Fruit fly (Drosophila melanogaster) whole organism, embryonic: ENCODE measurements around the gene sisA.

ENCODE experiments used
- Bgb ChIP-seq: fragments of 200-800 bp; sonication (Bioruptor generic); IDR thresholded peaks from 2 replicates; pipeline ENCODE4 v1.3.6; 2022; ENCODE audit warnings: missing biosample characterization, missing genetic modification characterization; ENCODE audit not compliant: partially characterized antibody
- BtbVII ChIP-seq: fragments of 200-800 bp; sonication (Bioruptor generic); optimal IDR thresholded peaks from 3 replicates; lab custom pipeline; 2017; ENCODE audit warnings: missing biosample characterization, mild to moderate bottlenecking, missing genetic modification characterization
- CG10209 ChIP-seq: fragments of 200-800 bp; sonication (Bioruptor generic); optimal IDR thresholded peaks from 3 replicates; lab custom pipeline; 2017; ENCODE audit warnings: missing biosample characterization, mild to moderate bottlenecking, missing genetic modification characterization, missing genetic modification reagents
- CG11696 ChIP-seq: fragments of 200-800 bp; sonication (Bioruptor generic); IDR thresholded peaks from 2 replicates; pipeline ENCODE4 v1.3.6; 2022; ENCODE audit warnings: missing biosample characterization, missing genetic modification characterization
- CG13894 ChIP-seq: fragments of 200-800 bp; sonication (Bioruptor generic); optimal IDR thresholded peaks from 3 replicates; lab custom pipeline; 2018; ENCODE audit warnings: missing biosample characterization, mild to moderate bottlenecking, missing genetic modification characterization, moderate library complexity
- CG14965 ChIP-seq: fragments of 200-800 bp; sonication (Bioruptor generic); optimal IDR thresholded peaks from 2 replicates; lab custom pipeline; 2016; ENCODE audit warnings: missing biosample characterization, missing genetic modification characterization, borderline replicate concordance
- CG15073 ChIP-seq: fragments of 200-800 bp; sonication (Bioruptor generic); optimal IDR thresholded peaks from 2 replicates; lab custom pipeline; 2016; ENCODE audit warnings: missing biosample characterization, missing genetic modification characterization
- CG1603 ChIP-seq: fragments of 200-800 bp; sonication (Bioruptor generic); optimal IDR thresholded peaks from 2 replicates; lab custom pipeline; 2019; ENCODE audit warnings: missing biosample characterization, mild to moderate bottlenecking, missing genetic modification characterization, moderate library complexity
- CG2678 ChIP-seq: fragments of 200-800 bp; sonication (Bioruptor generic); optimal IDR thresholded peaks from 3 replicates; lab custom pipeline; 2019; ENCODE audit warnings: missing biosample characterization, mild to moderate bottlenecking, missing genetic modification characterization, moderate library complexity
- CG2712 ChIP-seq: fragments of 200-800 bp; optimal IDR thresholded peaks from 3 replicates; lab custom pipeline; 2019; ENCODE audit warnings: missing biosample characterization, mild to moderate bottlenecking, missing genetic modification characterization, moderate library complexity
- CG3163 ChIP-seq: fragments of 200-800 bp; sonication (Bioruptor generic); optimal IDR thresholded peaks from 3 replicates; lab custom pipeline; 2016; ENCODE audit warnings: missing biosample characterization, missing genetic modification characterization
- CG32532 ChIP-seq: fragments of 200-800 bp; sonication (Bioruptor generic); IDR thresholded peaks from 2 replicates; pipeline ENCODE4 v1.3.6; 2022; ENCODE audit warnings: missing biosample characterization, missing genetic modification characterization
- CG34224 ChIP-seq: fragments of 200-800 bp; sonication (Bioruptor generic); IDR thresholded peaks from 3 replicates; pipeline ENCODE4 v1.3.6; 2022; ENCODE audit warnings: missing biosample characterization, missing genetic modification characterization; ENCODE audit not compliant: partially characterized antibody
- CG4360 ChIP-seq: fragments of 200-800 bp; sonication (Bioruptor generic); IDR thresholded peaks from 2 replicates; pipeline ENCODE4 v1.3.6; 2022; ENCODE audit warnings: missing biosample characterization, missing genetic modification characterization
- CG9609 ChIP-seq: fragments of 200-800 bp; sonication (Bioruptor generic); optimal IDR thresholded peaks from 3 replicates; lab custom pipeline; 2016; ENCODE audit warnings: missing biosample characterization, missing genetic modification characterization
- Camta ChIP-seq: fragments of 200-800 bp; sonication (Bioruptor generic); optimal IDR thresholded peaks from 2 replicates; lab custom pipeline; 2016; ENCODE audit warnings: missing biosample characterization, missing genetic modification characterization
- D ChIP-seq, 2 experiments: fragments of 200-800 bp in 1 of 2; fragments of >200 bp in 1 of 2; sonication (Bioruptor generic) in 1 of 2; optimal IDR thresholded peaks; 2 replicates in 1 of 2; 3 replicates in 1 of 2; lab custom pipeline; 2017; ENCODE audit warnings: mild to moderate bottlenecking in 1 of 2, missing biosample characterization in 1 of 2, missing genetic modification characterization in 1 of 2, missing genetic modification reagents in 1 of 2
- D19A ChIP-seq: fragments of 200-800 bp; optimal IDR thresholded peaks from 3 replicates; lab custom pipeline; 2019; ENCODE audit warnings: missing biosample characterization, mild to moderate bottlenecking, missing genetic modification characterization, moderate library complexity
- Dref ChIP-seq: fragments of 200-800 bp; sonication (Bioruptor generic); IDR thresholded peaks from 2 replicates; pipeline ENCODE4 v1.3.6; 2022; ENCODE audit warnings: missing biosample characterization, missing genetic modification characterization
- Ets97D ChIP-seq: fragments of 200-800 bp; sonication (Bioruptor generic); optimal IDR thresholded peaks from 3 replicates; lab custom pipeline; 2016; ENCODE audit warnings: missing biosample characterization, missing genetic modification characterization
- Hey ChIP-seq: fragments of 200-800 bp; sonication (Bioruptor generic); optimal IDR thresholded peaks from 3 replicates; lab custom pipeline; 2018; ENCODE audit warnings: missing biosample characterization, mild to moderate bottlenecking, missing genetic modification characterization
- Hmr ChIP-seq: fragments of 200-800 bp; sonication (Bioruptor generic); optimal IDR thresholded peaks from 3 replicates; lab custom pipeline; 2017; ENCODE audit warnings: mild to moderate bottlenecking, missing biosample characterization, missing genetic modification reagents, missing genetic modification characterization
- Lim3 ChIP-seq: fragments of 200-800 bp; sonication (Bioruptor generic); IDR thresholded peaks from 2 replicates; pipeline ENCODE4 v1.3.6; 2022; ENCODE audit warnings: missing biosample characterization, missing genetic modification characterization
- MBD-R2 ChIP-seq: fragments of 200-800 bp; sonication (Bioruptor generic); IDR thresholded peaks from 2 replicates; pipeline ENCODE4 v1.3.6; 2022; ENCODE audit warnings: missing biosample characterization, missing genetic modification characterization
- Mad ChIP-seq: fragments of 200-800 bp; sonication (Bioruptor generic); optimal IDR thresholded peaks from 2 replicates; lab custom pipeline; 2016; ENCODE audit warnings: missing biosample characterization, missing genetic modification characterization
- Myb ChIP-seq: fragments of 200-800 bp; sonication (Bioruptor generic); optimal IDR thresholded peaks from 2 replicates; lab custom pipeline; 2016; ENCODE audit warnings: missing biosample characterization, missing genetic modification characterization
- NFAT ChIP-seq: fragments of 200-800 bp; sonication (Bioruptor generic); IDR thresholded peaks from 2 replicates; pipeline ENCODE4 v1.3.6; 2022; ENCODE audit warnings: missing biosample characterization, missing genetic modification characterization
- Nf-YC ChIP-seq: fragments of 200-800 bp; optimal IDR thresholded peaks from 3 replicates; lab custom pipeline; 2019; ENCODE audit warnings: missing biosample characterization, mild to moderate bottlenecking, missing genetic modification characterization, moderate library complexity
- Rfx ChIP-seq: fragments of 200-800 bp; sonication (Bioruptor generic); IDR thresholded peaks from 2 replicates; pipeline ENCODE4 v1.3.6; 2022; ENCODE audit warnings: missing biosample characterization, missing genetic modification characterization
- Spps ChIP-seq: fragments of 200-800 bp; sonication (Bioruptor generic); optimal IDR thresholded peaks from 2 replicates; lab custom pipeline; 2018; ENCODE audit warnings: missing biosample characterization, mild to moderate bottlenecking, missing genetic modification characterization
- Trl ChIP-seq, 3 experiments: fragments of >200 bp in 2 of 3; fragments of 200-800 bp in 1 of 3; sonication (Bioruptor generic) in 1 of 3; optimal IDR thresholded peaks; 2 replicates in 1 of 3; 3 replicates in 2 of 3; lab custom pipeline; 2016 to 2017; ENCODE audit warnings: missing biosample characterization in 1 of 3, missing genetic modification characterization in 1 of 3
- abd-A ChIP-seq: fragments of 200-800 bp; sonication (Bioruptor generic); optimal IDR thresholded peaks from 3 replicates; lab custom pipeline; 2019; ENCODE audit warnings: missing biosample characterization, mild to moderate bottlenecking, missing genetic modification characterization, moderate library complexity
- ato ChIP-seq: fragments of 200-800 bp; sonication (Bioruptor generic); IDR thresholded peaks from 2 replicates; pipeline ENCODE4 v1.3.6; 2022; ENCODE audit warnings: missing biosample characterization, missing genetic modification characterization; ENCODE audit not compliant: partially characterized antibody
- crc ChIP-seq: fragments of 200-800 bp; sonication (Bioruptor generic); optimal IDR thresholded peaks from 2 replicates; lab custom pipeline; 2016; ENCODE audit warnings: missing biosample characterization, missing genetic modification characterization
- dm ChIP-seq: fragments of 200-800 bp; sonication (Bioruptor generic); optimal IDR thresholded peaks from 3 replicates; lab custom pipeline; 2016; ENCODE audit warnings: missing biosample characterization, missing genetic modification characterization
- ems ChIP-seq: fragments of 200-800 bp; sonication (Bioruptor generic); optimal IDR thresholded peaks from 3 replicates; lab custom pipeline; 2016; ENCODE audit warnings: missing biosample characterization, missing genetic modification characterization
- her ChIP-seq: fragments of 200-800 bp; sonication (Bioruptor generic); optimal IDR thresholded peaks from 2 replicates; lab custom pipeline; 2016; ENCODE audit warnings: missing biosample characterization, missing genetic modification characterization
- kah ChIP-seq: fragments of 200-800 bp; sonication (Bioruptor generic); optimal IDR thresholded peaks from 2 replicates; lab custom pipeline; 2018; ENCODE audit warnings: missing biosample characterization, mild to moderate bottlenecking, missing genetic modification characterization
- ken ChIP-seq: fragments of 200-800 bp; sonication (Bioruptor generic); IDR thresholded peaks from 3 replicates; pipeline ENCODE4 v1.3.6; 2022; ENCODE audit warnings: missing biosample characterization, missing genetic modification characterization
- mld ChIP-seq: fragments of 200-800 bp; sonication (Bioruptor generic); IDR thresholded peaks from 3 replicates; pipeline ENCODE4 v1.3.6; 2022; ENCODE audit warnings: missing biosample characterization, missing genetic modification characterization; ENCODE audit not compliant: partially characterized antibody
- oc ChIP-seq: fragments of 200-800 bp; sonication (Bioruptor generic); optimal IDR thresholded peaks from 2 replicates; lab custom pipeline; 2018; ENCODE audit warnings: missing biosample characterization, mild to moderate bottlenecking, missing genetic modification characterization, moderate library complexity
- pfk ChIP-seq: fragments of 200-800 bp; sonication (Bioruptor generic); optimal IDR thresholded peaks from 2 replicates; lab custom pipeline; 2018; ENCODE audit warnings: missing biosample characterization, mild to moderate bottlenecking, missing genetic modification characterization, moderate library complexity
- ranshi ChIP-seq: fragments of 200-800 bp; sonication (Bioruptor generic); IDR thresholded peaks from 2 replicates; pipeline ENCODE4 v1.3.6; 2022; ENCODE audit warnings: missing biosample characterization, missing genetic modification characterization
- sens ChIP-seq: fragments of 200-800 bp; sonication (Bioruptor generic); peaks from one replicate; lab custom pipeline; 2016; ENCODE audit warnings: missing biosample characterization, missing genetic modification characterization
- slbo ChIP-seq: fragments of 200-800 bp; sonication (Bioruptor generic); IDR thresholded peaks from 2 replicates; pipeline ENCODE4 v1.3.6; 2022; ENCODE audit warnings: missing biosample characterization, missing genetic modification characterization
- sna ChIP-seq: fragments of 200-800 bp; sonication (Bioruptor generic); IDR thresholded peaks from 2 replicates; pipeline ENCODE4 v1.3.6; 2022; ENCODE audit warnings: missing biosample characterization, missing genetic modification characterization; ENCODE audit not compliant: partially characterized antibody
- sqz ChIP-seq: fragments of 200-800 bp; sonication (Bioruptor generic); optimal IDR thresholded peaks from 3 replicates; lab custom pipeline; 2018; ENCODE audit warnings: missing biosample characterization, mild to moderate bottlenecking, missing genetic modification characterization
- stc ChIP-seq: fragments of 200-800 bp; sonication (Bioruptor generic); IDR thresholded peaks from 2 replicates; pipeline ENCODE4 v1.3.6; 2022; ENCODE audit warnings: missing biosample characterization, missing genetic modification characterization
- tgo ChIP-seq: fragments of 200-800 bp; sonication (Bioruptor generic); IDR thresholded peaks from 3 replicates; pipeline ENCODE4 v1.3.6; 2022; ENCODE audit warnings: missing biosample characterization, missing genetic modification characterization

The sisA gene

DNA sequence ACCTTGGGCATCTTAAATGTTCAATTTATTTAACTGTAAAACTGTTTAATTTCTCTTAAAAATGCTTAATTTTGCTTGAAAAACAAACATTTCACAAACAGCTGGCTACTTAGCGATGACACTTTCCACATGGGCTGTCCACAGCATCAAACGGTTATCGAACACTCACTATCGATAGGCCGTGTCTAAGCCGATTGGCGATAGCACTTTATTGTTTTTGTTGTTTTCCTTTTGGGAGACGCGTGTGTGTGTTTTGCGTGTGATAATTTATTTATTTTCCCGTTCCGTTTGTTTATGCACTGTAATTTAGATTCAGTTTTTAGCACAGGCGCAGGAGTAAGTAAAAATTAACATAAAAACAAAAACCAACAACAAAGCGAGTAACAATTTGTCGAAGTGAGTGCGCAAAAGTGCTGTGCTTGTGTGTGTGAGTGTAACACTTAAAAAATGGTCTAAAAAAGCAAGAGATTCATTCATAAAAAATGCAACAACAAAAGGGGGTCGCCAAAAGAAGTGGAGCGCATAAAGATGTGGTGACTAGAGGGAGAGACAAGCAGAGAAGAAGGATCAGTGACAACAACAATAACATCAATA lies 3.1 kb upstream of the sisA start, which contains the start of gene Gapvd1 (continued):
- TF ChIP-seq Spps (no peak), Trl (optimal IDR thresholded peaks at IDR 0.05; lab: Kevin White, UChicago) (no peak), Trl (GFP tag; optimal IDR thresholded peaks at IDR 0.05; lab: Kevin White, UChicago) (peak; percentile 20), CG4360 (GFP tag; lab: Robert Waterston, UW) (peak; percentile 93), ranshi (GFP tag; lab: Robert Waterston, UW) (no peak), kah (GFP tag; lab: Kevin White, UChicago) (no peak), tgo (0 out of 3 replicates have a peak, but pooled peaks have one; percentile 14), Mad (GFP tag; lab: Kevin White, UChicago) (no peak), Bgb (peak; percentile 89), CG13894 (tag; lab: Kevin White, UChicago) (peak; percentile 4), CG2678 (tag; lab: Kevin White, UChicago) (peak; percentile 7), MBD-R2 (GFP tag; lab: Robert Waterston, UW) (peak; percentile 86), BtbVII (no peak), CG10209 (GFP tag; lab: Kevin White, UChicago) (no peak), dm (GFP tag; lab: Kevin White, UChicago) (peak; percentile 66), crc (GFP tag; lab: Kevin White, UChicago) (no peak), abd-A (tag; lab: Kevin White, UChicago) (peak; percentile 8), CG14965 (GFP tag; lab: Kevin White, UChicago) (no peak), ken (GFP tag; lab: Robert Waterston, UW) (0 out of 3 replicates have a peak, but pooled peaks have one; percentile 18), Myb (peak; percentile 17), sens (GFP tag; lab: Kevin White, UChicago) (peak; percentile 83), pfk (no peak), sna (GFP tag; lab: Robert Waterston, UW) (peak; percentile 56; the same call in 1 of the 2 replicates), NFAT (peak; percentile 53; the same call in 1 of the 2 replicates), oc (tag; lab: Kevin White, UChicago) (no peak), D19A (tag; lab: Kevin White, UChicago) (no peak), CG11696 (GFP tag; lab: Robert Waterston, UW) (no peak), Ets97D (GFP tag; lab: Kevin White, UChicago) (peak; percentile 28), Rfx (GFP tag; lab: Robert Waterston, UW) (peak; percentile 46), stc (GFP tag; lab: Robert Waterston, UW) (peak; percentile 22; the same call in 1 of the 2 replicates), CG15073 (no peak), D (optimal IDR thresholded peaks at IDR 0.05; lab: Kevin White, UChicago) (no peak), D (GFP tag; optimal IDR thresholded peaks at IDR 0.05; lab: Kevin White, UChicago) (no peak), Camta (GFP tag; lab: Kevin White, UChicago) (no peak), Dref (GFP tag; lab: Robert Waterston, UW) (peak; percentile 94), slbo (peak; percentile 44; the same call in 1 of the 2 replicates), mld (GFP tag; lab: Robert Waterston, UW) (peak; percentile 87), sqz (GFP tag; lab: Kevin White, UChicago) (peak; percentile 16), ems (peak; percentile 3), CG1603 (peak; percentile 60), Hmr (GFP tag; lab: Kevin White, UChicago) (peak; percentile 6), CG34224 (GFP tag; lab: Robert Waterston, UW) (peak; percentile 78), CG3163 (GFP tag; lab: Kevin White, UChicago) (peak; percentile 2), Lim3 (GFP tag; lab: Robert Waterston, UW) (no peak), Nf-YC (tag; lab: Kevin White, UChicago) (peak; percentile 11), Hey (no peak), CG2712 (tag; lab: Kevin White, UChicago) (peak; percentile 9), her (GFP tag; lab: Kevin White, UChicago) (peak; percentile 25), ato (peak; percentile 82), CG9609 (GFP tag; lab: Kevin White, UChicago) (peak; percentile 13), CG32532 (GFP tag; lab: Robert Waterston, UW) (peak; percentile 44)
